Worm (Caenorhabditis elegans) whole organism, young adult: ENCODE measurements around the gene oig-3.

Experiments
- B0019.2 ChIP-seq: fragments of 200-800 bp; sonication (Bioruptor generic); conservative IDR thresholded peaks from 2 replicates; pipeline ENCODE4 v1.3.6; 2022; ENCODE audit warnings: missing genetic modification reagents, missing genetic modification characterization, missing compliant biosample characterization
- B0261.1 ChIP-seq: sonication (generic microtip); optimal IDR thresholded peaks from 2 replicates; lab custom pipeline; 2016; ENCODE audit warnings: mild to moderate bottlenecking, missing genetic modification characterization, moderate library complexity, missing compliant biosample characterization
- D2030.7 ChIP-seq: fragments of 200-800 bp; sonication (Bioruptor generic); IDR thresholded peaks from 2 replicates; pipeline ENCODE4 v1.3.6; 2022; ENCODE audit warnings: missing genetic modification reagents, missing genetic modification characterization, missing compliant biosample characterization
- F10E7.11 ChIP-seq: sonication (generic microtip); optimal IDR thresholded peaks from 2 replicates; lab custom pipeline; 2017; ENCODE audit warnings: mild to moderate bottlenecking, missing genetic modification characterization, moderate library complexity, missing compliant biosample characterization
- F55B11.4 ChIP-seq: sonication (generic microtip); optimal IDR thresholded peaks from 2 replicates; lab custom pipeline; 2016; ENCODE audit warnings: missing compliant biosample characterization, missing genetic modification characterization, borderline replicate concordance; ENCODE audit not compliant: insufficient read depth
- T26A5.8 ChIP-seq: sonication (generic microtip); optimal IDR thresholded peaks from 2 replicates; lab custom pipeline; 2016; ENCODE audit warnings: missing genetic modification characterization, missing compliant biosample characterization
- Y53F4B.3 ChIP-seq: fragments of 200-800 bp; sonication (Bioruptor generic); IDR thresholded peaks from 2 replicates; pipeline ENCODE4 v1.3.6; 2022; ENCODE audit warnings: missing genetic modification reagents, missing genetic modification characterization, missing compliant biosample characterization
- Y53G8AR.9 ChIP-seq: fragments of 200-800 bp; sonication (Bioruptor generic); conservative IDR thresholded peaks from 2 replicates; pipeline ENCODE4 v1.3.6; 2022; ENCODE audit warnings: missing genetic modification reagents, missing genetic modification characterization, missing compliant biosample characterization
- Y95B8A.8 ChIP-seq: fragments of 200-800 bp; sonication (Bioruptor generic); IDR thresholded peaks from 2 replicates; pipeline ENCODE4 v1.3.6; 2022; ENCODE audit warnings: missing genetic modification reagents, missing genetic modification characterization, missing compliant biosample characterization
- ZK185.1 ChIP-seq: sonication (generic microtip); optimal IDR thresholded peaks from 2 replicates; lab custom pipeline; 2016; ENCODE audit warnings: mild to moderate bottlenecking, missing genetic modification characterization, missing compliant biosample characterization; ENCODE audit not compliant: poor library complexity, severe bottlenecking
- aptf-2 ChIP-seq: fragments of 200-800 bp; sonication (Bioruptor generic); conservative IDR thresholded peaks from 2 replicates; pipeline ENCODE4 v1.3.6; 2022; ENCODE audit warnings: missing genetic modification reagents, missing genetic modification characterization, missing compliant biosample characterization
- attf-5 ChIP-seq: fragments of 200-800 bp; sonication (Bioruptor generic); optimal IDR thresholded peaks from 2 replicates; lab custom pipeline; 2018; ENCODE audit warnings: mild to moderate bottlenecking, missing genetic modification characterization, missing compliant biosample characterization
- bed-1 ChIP-seq: fragments of 200-800 bp; sonication (Bioruptor generic); IDR thresholded peaks from 2 replicates; pipeline ENCODE4 v1.3.6; 2022; ENCODE audit warnings: missing genetic modification reagents, missing genetic modification characterization, missing compliant biosample characterization
- ccch-3 ChIP-seq: fragments of 200-800 bp; sonication (Bioruptor generic); optimal IDR thresholded peaks from 2 replicates; lab custom pipeline; 2018; ENCODE audit warnings: mild to moderate bottlenecking, missing genetic modification characterization, missing compliant biosample characterization
- ceh-100 ChIP-seq: fragments of 200-800 bp; sonication (Bioruptor generic); IDR thresholded peaks from 2 replicates; pipeline ENCODE4 v1.3.6; 2022; ENCODE audit warnings: missing genetic modification reagents, missing genetic modification characterization, missing compliant biosample characterization
- dpff-1 ChIP-seq: sonication (generic microtip); optimal IDR thresholded peaks from 2 replicates; lab custom pipeline; 2017; ENCODE audit warnings: mild to moderate bottlenecking, missing genetic modification characterization, missing compliant biosample characterization
- egl-44 ChIP-seq: fragments of 200-800 bp; sonication (Bioruptor generic); IDR thresholded peaks from 2 replicates; pipeline ENCODE4 v1.3.6; 2022; ENCODE audit warnings: missing genetic modification reagents, missing genetic modification characterization, missing compliant biosample characterization
- egrh-3 ChIP-seq: fragments of 200-800 bp; sonication (Bioruptor generic); IDR thresholded peaks from 2 replicates; pipeline ENCODE4 v1.3.6; 2022; ENCODE audit warnings: missing genetic modification reagents, missing genetic modification characterization, missing compliant biosample characterization
- ets-4 ChIP-seq: fragments of 200-800 bp; sonication (Bioruptor generic); optimal IDR thresholded peaks from 2 replicates; lab custom pipeline; 2018; ENCODE audit warnings: mild to moderate bottlenecking, missing genetic modification characterization, missing compliant biosample characterization
- fkh-3 ChIP-seq: sonication (generic microtip); optimal IDR thresholded peaks from 2 replicates; lab custom pipeline; 2016; ENCODE audit warnings: mild to moderate bottlenecking, missing genetic modification characterization, missing compliant biosample characterization
- gei-17 ChIP-seq: fragments of 200-800 bp; sonication (Bioruptor generic); optimal IDR thresholded peaks from 2 replicates; lab custom pipeline; 2018; ENCODE audit warnings: mild to moderate bottlenecking, missing genetic modification characterization, missing compliant biosample characterization
- hlh-26 ChIP-seq: fragments of 200-800 bp; sonication (Bioruptor generic); conservative IDR thresholded peaks from 2 replicates; pipeline ENCODE4 v1.3.6; 2022; ENCODE audit warnings: missing genetic modification reagents, missing genetic modification characterization, missing compliant biosample characterization
- hrde-1 ChIP-seq: sonication (generic microtip); optimal IDR thresholded peaks from 2 replicates; lab custom pipeline; 2016; ENCODE audit warnings: missing genetic modification characterization, mild to moderate bottlenecking, missing compliant biosample characterization, moderate library complexity, missing genotype, missing genetic modification reagents, borderline replicate concordance
- lag-1 ChIP-seq: fragments of 200-800 bp; sonication (Bioruptor generic); IDR thresholded peaks from 2 replicates; pipeline ENCODE4 v1.3.6; 2022; ENCODE audit warnings: missing genetic modification reagents, missing genetic modification characterization, missing compliant biosample characterization
- lin-35 ChIP-seq, 3 experiments: fragments of 150-350 bp in 2 of 3; sonication (generic microtip) in 1 of 3; optimal IDR thresholded peaks; 2 replicates each; lab custom pipeline; 2014 to 2018; ENCODE audit warnings: missing biosample characterization in 3 of 3, missing genetic modification characterization in 3 of 3, missing genetic modification reagents in 3 of 3
- lin-54 ChIP-seq: fragments of 200-800 bp; sonication (Bioruptor generic); optimal IDR thresholded peaks from 2 replicates; lab custom pipeline; 2018; ENCODE audit warnings: mild to moderate bottlenecking, missing genetic modification characterization, missing compliant biosample characterization
- lir-1 ChIP-seq: fragments of 200-800 bp; sonication (Bioruptor generic); conservative IDR thresholded peaks from 2 replicates; pipeline ENCODE4 v1.3.6; 2022; ENCODE audit warnings: missing genetic modification reagents, missing genetic modification characterization, missing compliant biosample characterization
- lsy-27 ChIP-seq: sonication (generic microtip); optimal IDR thresholded peaks from 2 replicates; lab custom pipeline; 2017; ENCODE audit warnings: missing genetic modification characterization, mild to moderate bottlenecking, missing compliant biosample characterization, antibody characterized with exemption, missing genotype, borderline replicate concordance; ENCODE audit not compliant: insufficient read depth
- madf-3 ChIP-seq: fragments of 200-800 bp; sonication (Bioruptor generic); IDR thresholded peaks from 2 replicates; pipeline ENCODE4 v1.3.6; 2022; ENCODE audit warnings: missing genetic modification reagents, missing genetic modification characterization, missing compliant biosample characterization
- mes-4 ChIP-seq: sonication (generic microtip); optimal IDR thresholded peaks from 2 replicates; lab custom pipeline; 2016; ENCODE audit warnings: missing genotype, missing genetic modification characterization, missing compliant biosample characterization
- mxl-1 ChIP-seq: sonication (generic microtip); optimal IDR thresholded peaks from 2 replicates; lab custom pipeline; 2016; ENCODE audit warnings: missing genetic modification characterization, missing compliant biosample characterization
- nfya-2 ChIP-seq: fragments of 200-800 bp; sonication (Bioruptor generic); IDR thresholded peaks from 2 replicates; pipeline ENCODE4 v1.3.6; 2022; ENCODE audit warnings: missing genetic modification reagents, missing genetic modification characterization, missing compliant biosample characterization
- nhr-179 ChIP-seq: sonication (generic microtip); optimal IDR thresholded peaks from 2 replicates; lab custom pipeline; 2016; ENCODE audit warnings: mild to moderate bottlenecking, missing genetic modification characterization, missing compliant biosample characterization
- nhr-80 ChIP-seq: sonication (generic microtip); optimal IDR thresholded peaks from 2 replicates; lab custom pipeline; 2016; ENCODE audit warnings: missing genetic modification characterization, missing compliant biosample characterization
- nhr-90 ChIP-seq: sonication (generic microtip); optimal IDR thresholded peaks from 2 replicates; lab custom pipeline; 2016; ENCODE audit warnings: missing genotype, mild to moderate bottlenecking, missing genetic modification characterization, missing compliant biosample characterization
- pha-4 ChIP-seq: fragments of 150-350 bp; sonication (generic microtip); optimal IDR thresholded peaks from 2 replicates; lab custom pipeline; 2014; ENCODE audit warnings: missing biosample characterization, missing genetic modification reagents, missing genetic modification characterization
- rcor-1 ChIP-seq: fragments of 200-800 bp; sonication (Bioruptor generic); IDR thresholded peaks from 2 replicates; pipeline ENCODE4 v1.3.6; 2022; ENCODE audit warnings: missing genetic modification reagents, missing genetic modification characterization, missing compliant biosample characterization
- rec-8 ChIP-seq, 2 experiments: sonication (generic microtip); optimal IDR thresholded peaks; 2 replicates each; lab custom pipeline; 2016; ENCODE audit warnings: mild to moderate bottlenecking in 2 of 2, missing genetic modification characterization in 2 of 2, missing genetic modification reagents in 2 of 2, missing genotype in 2 of 2, missing biosample characterization in 1 of 2, missing compliant biosample characterization in 1 of 2, moderate library complexity in 1 of 2
- rpc-1 ChIP-seq, 2 experiments: fragments of 150-350 bp in 1 of 2; sonication (generic microtip) in 1 of 2; optimal IDR thresholded peaks; 2 replicates each; lab custom pipeline; 2014 to 2018; ENCODE audit warnings: missing biosample characterization in 1 of 2, missing genetic modification characterization in 1 of 2, missing genetic modification reagents in 1 of 2, missing genotype in 1 of 2
- snpc-4 ChIP-seq, 5 experiments: fragments of 150-350 bp in 1 of 5; sonication (generic microtip) in 4 of 5; optimal IDR thresholded peaks; 2 replicates each; lab custom pipeline; 2014 to 2018; ENCODE audit warnings: missing genetic modification characterization in 5 of 5, missing biosample characterization in 3 of 5, antibody characterized with exemption in 2 of 5, mild to moderate bottlenecking in 2 of 5, missing compliant biosample characterization in 2 of 5, missing genotype in 2 of 5, moderate library complexity in 2 of 5, missing genetic modification reagents in 1 of 5
- tbx-9 ChIP-seq: sonication (generic microtip); optimal IDR thresholded peaks from 2 replicates; lab custom pipeline; 2016; ENCODE audit warnings: borderline replicate concordance, missing genetic modification characterization, inconsistent platforms, missing compliant biosample characterization
- unc-62 ChIP-seq: fragments of 150-350 bp; optimal IDR thresholded peaks from 2 replicates; lab custom pipeline; 2014; ENCODE audit warnings: missing biosample characterization, missing genetic modification reagents, missing genetic modification characterization
- zfh-2 ChIP-seq: fragments of 200-800 bp; sonication (Bioruptor generic); conservative IDR thresholded peaks from 2 replicates; pipeline ENCODE4 v1.3.6; 2022; ENCODE audit warnings: missing genetic modification reagents, missing genetic modification characterization, missing compliant biosample characterization
- ztf-22 ChIP-seq: fragments of 200-800 bp; sonication (Bioruptor generic); optimal IDR thresholded peaks from 2 replicates; lab custom pipeline; 2018; ENCODE audit warnings: mild to moderate bottlenecking, missing genetic modification characterization, moderate library complexity, missing compliant biosample characterization
- ztf-25 ChIP-seq: fragments of 200-800 bp; sonication (Bioruptor generic); IDR thresholded peaks from 2 replicates; pipeline ENCODE4 v1.3.6; 2022; ENCODE audit warnings: missing genetic modification reagents, missing genetic modification characterization, missing compliant biosample characterization

Gene oig-3

DNA sequence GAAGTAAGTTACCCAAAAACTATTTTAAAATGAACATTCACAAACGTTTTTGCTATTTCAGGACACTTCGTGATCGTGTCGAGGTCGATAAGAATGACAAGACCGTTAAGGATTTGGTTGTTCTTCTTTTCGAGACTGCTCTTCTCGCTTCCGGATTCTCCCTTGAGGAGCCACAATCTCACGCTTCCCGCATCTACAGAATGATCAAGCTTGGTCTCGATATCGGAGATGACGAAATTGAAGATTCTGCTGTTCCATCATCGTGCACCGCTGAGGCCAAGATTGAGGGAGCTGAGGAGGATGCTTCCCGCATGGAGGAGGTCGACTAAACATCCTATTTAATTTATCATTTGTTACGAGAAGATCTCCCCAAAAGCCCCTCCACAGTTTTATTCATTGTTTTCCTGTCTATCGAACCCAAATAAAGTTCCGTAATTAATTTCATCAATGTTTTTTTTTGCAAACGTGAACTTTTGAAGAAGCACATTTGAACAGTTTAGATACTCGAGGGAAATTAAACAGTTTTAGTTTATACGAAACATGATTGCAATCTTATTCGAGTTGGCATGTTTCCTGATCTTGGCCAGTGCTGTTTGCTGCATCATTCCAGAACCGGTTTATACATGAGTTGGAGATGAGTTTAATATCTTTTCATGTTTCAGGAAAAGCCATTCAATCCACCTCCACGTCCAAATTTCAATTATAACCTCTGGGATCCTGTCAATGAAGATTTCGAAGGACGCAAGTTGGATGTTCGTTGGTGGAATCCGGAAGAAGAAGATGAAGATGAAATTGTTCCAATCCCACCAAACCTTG, 41.1 kb upstream of the oig-3 start, which contains the start of gene C47E8.11:
C47E8.11 (plus strand) TSS at position 520 of the 816 bp plus-strand sequence.
- TF ChIP-seq rec-8 (tag; optimal IDR thresholded peaks at IDR 0.05; lab: Kevin White, UChicago), result no peak
- TF ChIP-seq ceh-100 (GFP tag; lab: Robert Waterston, UW), result no peak; the same call in 1 of the 2 replicates
- peak; percentile 21 for TF ChIP-seq hrde-1 (tag; lab: Kevin White, UChicago)
- TF ChIP-seq lir-1 (GFP tag; lab: Robert Waterston, UW), result no peak
- peak; percentile 72; the same call in 1 of the 2 replicates for TF ChIP-seq madf-3 (GFP tag; lab: Robert Waterston, UW)
- no peak for TF ChIP-seq F55B11.4 (tag; lab: Kevin White, UChicago)
- TF ChIP-seq F10E7.11 (tag; lab: Kevin White, UChicago), result peak; percentile 85
- TF ChIP-seq Y95B8A.8 (GFP tag; lab: Robert Waterston, UW), result no peak; the same call in 1 of the 2 replicates
- no peak for TF ChIP-seq unc-62 (GFP tag; lab: Kevin White, UChicago)
- peak; percentile 26 for TF ChIP-seq attf-5 (GFP tag; lab: Kevin White, UChicago)
- TF ChIP-seq pha-4 (tag; lab: Kevin White, UChicago), result no peak
- TF ChIP-seq B0261.1, result peak; percentile 6
- no peak for TF ChIP-seq mes-4 (tag; lab: Kevin White, UChicago)
- no peak for TF ChIP-seq tbx-9 (tag; lab: Kevin White, UChicago)
- TF ChIP-seq T26A5.8 (tag; lab: Kevin White, UChicago), result no peak
- TF ChIP-seq Y53G8AR.9 (GFP tag; lab: Robert Waterston, UW), result peak; percentile 68
- peak; percentile 64 for TF ChIP-seq lin-54 (GFP tag; lab: Kevin White, UChicago)
- TF ChIP-seq bed-1, result no peak
- no peak for TF ChIP-seq mxl-1 (tag; lab: Kevin White, UChicago)
- no peak for TF ChIP-seq Y53F4B.3
- no peak for TF ChIP-seq egrh-3
- peak; percentile 42 for TF ChIP-seq gei-17 (GFP tag; lab: Kevin White, UChicago)
- no peak for TF ChIP-seq rpc-1 (optimal IDR thresholded peaks at IDR 0.05; lab: Kevin White, UChicago)
- no peak for TF ChIP-seq rpc-1 (tag; optimal IDR thresholded peaks at IDR 0.05; lab: Kevin White, UChicago)
- TF ChIP-seq nhr-80 (tag; lab: Kevin White, UChicago), result peak; percentile 32
- no peak for TF ChIP-seq aptf-2 (GFP tag; lab: Robert Waterston, UW)
- TF ChIP-seq lin-35 (GFP tag; optimal IDR thresholded peaks at IDR 0.05; lab: Kevin White, UChicago), result peak in 1 of 3 experiments; percentile 62
- peak; percentile 84; the same call in 1 of the 2 replicates for TF ChIP-seq nfya-2
- no peak for TF ChIP-seq ztf-22 (GFP tag; lab: Kevin White, UChicago)
- TF ChIP-seq ccch-3, result no peak
- peak; percentile 30 for TF ChIP-seq rcor-1 (GFP tag; lab: Robert Waterston, UW)
- no peak for TF ChIP-seq dpff-1
- TF ChIP-seq hlh-26 (GFP tag; lab: Robert Waterston, UW), result no peak
- TF ChIP-seq nhr-90, result no peak
- peak; percentile 3 for TF ChIP-seq snpc-4 (GFP tag; optimal IDR thresholded peaks at IDR 0.05; lab: Kevin White, UChicago)
- TF ChIP-seq snpc-4 (tag; optimal IDR thresholded peaks at IDR 0.05; lab: Kevin White, UChicago), result peak in 2 of 4 experiments; percentile 39 to 74
- TF ChIP-seq fkh-3 (tag; lab: Kevin White, UChicago), result no peak
- TF ChIP-seq lag-1, result peak; percentile 6; the same call in 1 of the 2 replicates
- peak; percentile 64 for TF ChIP-seq ZK185.1 (tag; lab: Kevin White, UChicago)
- no peak for TF ChIP-seq ztf-25 (GFP tag; lab: Robert Waterston, UW)
- peak; percentile 46 for TF ChIP-seq ets-4
- TF ChIP-seq egl-44, result no peak
- TF ChIP-seq B0019.2 (GFP tag; lab: Robert Waterston, UW), result no peak
- TF ChIP-seq nhr-179 (tag; lab: Kevin White, UChicago), result no peak
- TF ChIP-seq lsy-27 (tag; lab: Kevin White, UChicago), result no peak
- peak; percentile 39; the same call in 1 of the 2 replicates for TF ChIP-seq D2030.7 (GFP tag; lab: Robert Waterston, UW)
- peak; percentile 51 for TF ChIP-seq zfh-2
